Fruit fly (Drosophila melanogaster) whole organism, pupa: ENCODE data around the gene CG33307.

ENCODE experiments used
- CG10348 ChIP-seq: fragments of 200-800 bp; sonication (Bioruptor generic); IDR thresholded peaks from 2 replicates; pipeline ENCODE4 v1.3.6; 2022; ENCODE audit warnings: missing biosample characterization, missing genetic modification characterization
- CG13204 ChIP-seq: fragments of 200-800 bp; sonication (Bioruptor generic); optimal IDR thresholded peaks from 2 replicates; lab custom pipeline; 2018; ENCODE audit warnings: missing biosample characterization, mild to moderate bottlenecking, missing genetic modification characterization, moderate library complexity
- CG14655 ChIP-seq: fragments of 200-800 bp; sonication (Bioruptor generic); optimal IDR thresholded peaks from 3 replicates; lab custom pipeline; 2017; ENCODE audit warnings: mild to moderate bottlenecking, missing biosample characterization, missing genetic modification reagents, missing genetic modification characterization
- CG32121 ChIP-seq: fragments of 200-800 bp; sonication (Bioruptor generic); IDR thresholded peaks from 2 replicates; pipeline ENCODE4 v1.3.6; 2022; ENCODE audit warnings: missing biosample characterization, missing genetic modification characterization
- CG8159 ChIP-seq: fragments of 200-800 bp; sonication (Bioruptor generic); optimal IDR thresholded peaks from 3 replicates; lab custom pipeline; 2018; ENCODE audit warnings: missing biosample characterization, mild to moderate bottlenecking, missing genetic modification characterization, moderate library complexity
- CG9948 ChIP-seq: fragments of 200-800 bp; sonication (Bioruptor generic); optimal IDR thresholded peaks from 2 replicates; lab custom pipeline; 2018; ENCODE audit warnings: missing biosample characterization, mild to moderate bottlenecking, missing genetic modification characterization, moderate library complexity
- D1 ChIP-seq: fragments of 200-800 bp; sonication (Bioruptor generic); optimal IDR thresholded peaks from 2 replicates; lab custom pipeline; 2018; ENCODE audit warnings: missing biosample characterization, mild to moderate bottlenecking, missing genetic modification characterization, moderate library complexity
- Ets98B ChIP-seq: fragments of 200-800 bp; sonication (Bioruptor generic); IDR thresholded peaks from 2 replicates; pipeline ENCODE4 v1.3.6; 2022; ENCODE audit warnings: missing biosample characterization, missing genetic modification characterization
- Pif1A ChIP-seq: fragments of 200-800 bp; sonication (Bioruptor generic); optimal IDR thresholded peaks from 3 replicates; lab custom pipeline; 2016; ENCODE audit warnings: missing biosample characterization, missing genetic modification characterization
- fd96Ca ChIP-seq: fragments of 200-800 bp; sonication (Bioruptor generic); IDR thresholded peaks from 3 replicates; pipeline ENCODE4 v1.3.6; 2022; ENCODE audit warnings: missing biosample characterization, missing genetic modification characterization
- gl ChIP-seq: fragments of 200-800 bp; sonication (Bioruptor generic); optimal IDR thresholded peaks from 2 replicates; lab custom pipeline; 2018; ENCODE audit warnings: missing biosample characterization, mild to moderate bottlenecking, missing genetic modification characterization

dm6 chr2L:13867653-13868052, 26.3 kb upstream of the CG33307 start:
- no peak for TF ChIP-seq gl (tag; lab: Kevin White, UChicago)
- TF ChIP-seq CG14655 (GFP tag; lab: Kevin White, UChicago), result no peak
- TF ChIP-seq CG8159 (tag; lab: Kevin White, UChicago), result no peak
- no peak for TF ChIP-seq D1
- no peak for TF ChIP-seq CG13204
- no peak for TF ChIP-seq CG32121
- TF ChIP-seq Pif1A, result no peak
- TF ChIP-seq CG10348 (GFP tag; lab: Robert Waterston, UW), result no peak
- no peak for TF ChIP-seq Ets98B
- TF ChIP-seq CG9948 (tag; lab: Kevin White, UChicago), result no peak
- no peak for TF ChIP-seq fd96Ca (GFP tag; lab: Robert Waterston, UW)
